Worm (Caenorhabditis elegans): ENCODE data around the gene Y59H11AM.1.

DNA sequence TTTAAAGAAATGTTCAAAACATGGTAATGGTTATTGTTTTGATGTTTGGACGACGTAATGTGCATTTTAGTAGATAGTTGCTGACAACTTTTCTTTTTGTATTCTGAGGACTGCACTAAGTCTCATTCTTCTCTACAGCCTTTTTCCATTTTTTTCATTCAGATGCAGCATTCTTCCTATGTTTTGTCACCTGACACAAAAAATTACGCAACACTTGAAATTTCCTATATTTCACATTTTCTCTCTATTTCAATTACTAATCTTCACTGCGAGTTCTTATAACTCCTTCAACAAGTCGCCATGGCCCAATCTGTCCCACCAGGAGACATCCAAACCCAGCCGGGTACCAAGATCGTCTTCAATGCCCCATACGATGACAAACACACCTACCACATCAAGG is at the start of gene Y59H11AM.1:
- TF ChIP-seq nhr-12 (tag; optimal IDR thresholded peaks at IDR 0.05) (no peak), unc-62 (GFP tag; optimal IDR thresholded peaks at IDR 0.05) (no peak), lin-11 (tag; optimal IDR thresholded peaks at IDR 0.05) (no peak), ceh-82 (tag; optimal IDR thresholded peaks at IDR 0.05) (no peak), gmeb-1 (tag; optimal IDR thresholded peaks at IDR 0.05) (no peak), elt-3 (tag; optimal IDR thresholded peaks at IDR 0.05) (no peak), unc-39 (tag; optimal IDR thresholded peaks at IDR 0.05) (no peak), zag-1 (tag; optimal IDR thresholded peaks at IDR 0.05) (no peak)

All from whole organism, L2 larva.